Worm (Caenorhabditis elegans): ENCODE measurements around the gene ZK84.1.

Gene ZK84.1

ce11 chrII:6043166-6043565 is 22.7 kb downstream of the ZK84.1 start, which contains the start of gene R12C12.10:
Gene R12C12.10 (minus strand): TSS chrII:6043266.
- TF ChIP-seq mbf-1 (tag; optimal IDR thresholded peaks at IDR 0.05) (no peak), F13H6.1 (tag; optimal IDR thresholded peaks at IDR 0.05) (no peak), ztf-1 (GFP tag; conservative IDR thresholded peaks at IDR 0.05) (no peak), unc-55 (GFP tag; optimal IDR thresholded peaks at IDR 0.05) (no peak), peb-1 (tag; optimal IDR thresholded peaks at IDR 0.05) (no peak), ama-1 (optimal IDR thresholded peaks at IDR 0.05) (no peak), dmd-4 (tag; optimal IDR thresholded peaks at IDR 0.05) (no peak), unc-62 (GFP tag; optimal IDR thresholded peaks at IDR 0.05) (no peak)

- TF ChIP-seq elt-1 (tag; optimal IDR thresholded peaks at IDR 0.05) (no peak), nhr-11 (tag; optimal IDR thresholded peaks at IDR 0.05) (no peak), dmd-4 (tag; optimal IDR thresholded peaks at IDR 0.05) (no peak), mdl-1 (tag; optimal IDR thresholded peaks at IDR 0.05) (no peak), nhr-23 (tag; optimal IDR thresholded peaks at IDR 0.05) (no peak), ztf-4 (tag; optimal IDR thresholded peaks at IDR 0.05) (no peak), nhr-12 (tag; optimal IDR thresholded peaks at IDR 0.05) (no peak), ZK546.5 (tag; optimal IDR thresholded peaks at IDR 0.05) (no peak), unc-39 (tag; optimal IDR thresholded peaks at IDR 0.05) (no peak), Y55F3AM.14 (GFP tag; optimal IDR thresholded peaks at IDR 0.05) (no peak), mab-5 (tag; optimal IDR thresholded peaks at IDR 0.05) (no peak), sma-9 (GFP tag; optimal IDR thresholded peaks at IDR 0.05) (no peak), sma-9 (tag; optimal IDR thresholded peaks at IDR 0.05) (no peak), crh-2 (tag; optimal IDR thresholded peaks at IDR 0.05) (no peak), elt-3 (tag; optimal IDR thresholded peaks at IDR 0.05) (no peak), ama-1 (optimal IDR thresholded peaks at IDR 0.05) (no peak)
Observed at ce11 chrII:6045048-6045447, 24.6 kb downstream of the ZK84.1 start, which contains the start of gene R12C12.5. Gene R12C12.5 (minus strand): TSS chrII:6045148.

- TF ChIP-seq sem-4 (tag; optimal IDR thresholded peaks at IDR 0.05) (peak; percentile 17), unc-55 (GFP tag; optimal IDR thresholded peaks at IDR 0.05) (peak; percentile 17), lin-13 (GFP tag; optimal IDR thresholded peaks at IDR 0.05) (peak; percentile 15), blmp-1 (tag; optimal IDR thresholded peaks at IDR 0.05; ENCODE audit: insufficient read depth) (peak; percentile 45), sma-9 (GFP tag; optimal IDR thresholded peaks at IDR 0.05) (no peak), sma-9 (tag; optimal IDR thresholded peaks at IDR 0.05) (no peak), elt-3 (tag; optimal IDR thresholded peaks at IDR 0.05) (no peak), fos-1 (tag; optimal IDR thresholded peaks at IDR 0.05) (peak; percentile 15), alr-1 (tag; optimal IDR thresholded peaks at IDR 0.05) (no peak), gmeb-1 (tag; optimal IDR thresholded peaks at IDR 0.05) (no peak), F13H6.1 (tag; optimal IDR thresholded peaks at IDR 0.05) (peak; percentile 2), crh-2 (tag; optimal IDR thresholded peaks at IDR 0.05) (peak; percentile 2), C34F6.9 (tag; optimal IDR thresholded peaks at IDR 0.05) (peak; percentile 44), nhr-25 (tag; optimal IDR thresholded peaks at IDR 0.05) (peak; percentile 60), zag-1 (tag; optimal IDR thresholded peaks at IDR 0.05) (no peak), nhr-10 (tag; optimal IDR thresholded peaks at IDR 0.05) (no peak), lsy-2 (tag; optimal IDR thresholded peaks at IDR 0.05) (peak in 1 of 2 experiments; percentile 26)
Observed at ce11 chrII:6046023-6046631, 25.7 kb downstream of the ZK84.1 start.

ce11 chrII:6047639-6048159 is 27.2 kb downstream of the ZK84.1 start, which contains the start of the genes R12C12.6 and ran-5:
Gene R12C12.6 (minus strand): TSS chrII:6047867.
Gene ran-5 (plus strand): TSS chrII:6048109.
- TF ChIP-seq nhr-10 (tag; optimal IDR thresholded peaks at IDR 0.05) (peak; percentile 50), sem-4 (tag; optimal IDR thresholded peaks at IDR 0.05) (peak; percentile 70), unc-62 (GFP tag; optimal IDR thresholded peaks at IDR 0.05) (peak; percentile 5), nhr-12 (tag; optimal IDR thresholded peaks at IDR 0.05) (no peak), nhr-129 (tag; optimal IDR thresholded peaks at IDR 0.05) (peak; percentile 67), nhr-21 (tag; optimal IDR thresholded peaks at IDR 0.05) (peak; percentile 74), F13H6.1 (tag; optimal IDR thresholded peaks at IDR 0.05) (peak; percentile 83), unc-55 (GFP tag; optimal IDR thresholded peaks at IDR 0.05) (peak; percentile 89), mab-5 (tag; optimal IDR thresholded peaks at IDR 0.05) (peak; percentile 83), sma-9 (GFP tag; optimal IDR thresholded peaks at IDR 0.05) (peak; percentile 93), sma-9 (tag; optimal IDR thresholded peaks at IDR 0.05) (no peak), mdl-1 (tag; optimal IDR thresholded peaks at IDR 0.05) (peak in 1 of 2 experiments; percentile 32), lsy-2 (tag; optimal IDR thresholded peaks at IDR 0.05) (peak; percentile 87 to 93), elt-1 (tag; optimal IDR thresholded peaks at IDR 0.05) (no peak), zag-1 (tag; optimal IDR thresholded peaks at IDR 0.05) (no peak), aly-2 (tag; optimal IDR thresholded peaks at IDR 0.05) (no peak), nhr-11 (tag; optimal IDR thresholded peaks at IDR 0.05) (no peak), snpc-4 (tag; optimal IDR thresholded peaks at IDR 0.05) (peak; percentile 53), ztf-1 (GFP tag; conservative IDR thresholded peaks at IDR 0.05) (no peak), skn-1 (tag; optimal IDR thresholded peaks at IDR 0.05) (no peak), blmp-1 (tag; optimal IDR thresholded peaks at IDR 0.05; ENCODE audit: insufficient read depth) (peak; percentile 27), C34F6.9 (tag; optimal IDR thresholded peaks at IDR 0.05) (peak; percentile 91), crh-2 (tag; optimal IDR thresholded peaks at IDR 0.05) (peak; percentile 84), nhr-6 (tag; optimal IDR thresholded peaks at IDR 0.05) (peak; percentile 76), ztf-11 (tag; optimal IDR thresholded peaks at IDR 0.05) (no peak), peb-1 (tag; optimal IDR thresholded peaks at IDR 0.05) (no peak), nhr-25 (tag; optimal IDR thresholded peaks at IDR 0.05) (peak; percentile 85), mbf-1 (tag; optimal IDR thresholded peaks at IDR 0.05) (no peak), ceh-16 (tag; optimal IDR thresholded peaks at IDR 0.05) (peak; percentile 70), ztf-4 (tag; optimal IDR thresholded peaks at IDR 0.05) (peak; percentile 60), R02D3.7 (tag; optimal IDR thresholded peaks at IDR 0.05) (peak; percentile 37), nhr-237 (tag; optimal IDR thresholded peaks at IDR 0.05) (no peak), elt-3 (tag; optimal IDR thresholded peaks at IDR 0.05) (no peak), ZK546.5 (tag; optimal IDR thresholded peaks at IDR 0.05) (no peak), Y55F3AM.14 (GFP tag; optimal IDR thresholded peaks at IDR 0.05) (no peak)
